Worm (Caenorhabditis elegans): ENCODE measurements around the gene Y41D4B.11.

ce11 chrIV:1628730-1629129, 23.2 kb downstream of the Y41D4B.11 start:
- TF ChIP-seq ama-1 (optimal IDR thresholded peaks at IDR 0.05) = no peak
- no peak for TF ChIP-seq ceh-82 (tag; optimal IDR thresholded peaks at IDR 0.05)
- no peak for TF ChIP-seq lsy-12 (tag; optimal IDR thresholded peaks at IDR 0.05)
- no peak for TF ChIP-seq nhr-77 (tag; optimal IDR thresholded peaks at IDR 0.05)
- TF ChIP-seq ztf-11 (tag; optimal IDR thresholded peaks at IDR 0.05) = no peak
- TF ChIP-seq unc-39 (tag; optimal IDR thresholded peaks at IDR 0.05) = no peak
- no peak for TF ChIP-seq eor-1 (tag; optimal IDR thresholded peaks at IDR 0.05)
- TF ChIP-seq tbx-2 (tag; optimal IDR thresholded peaks at IDR 0.05) = no peak
- no peak for TF ChIP-seq skn-1 (tag; optimal IDR thresholded peaks at IDR 0.05)
- no peak for TF ChIP-seq pqm-1 (tag; optimal IDR thresholded peaks at IDR 0.05)
- no peak for TF ChIP-seq ceh-16 (tag; optimal IDR thresholded peaks at IDR 0.05)
- no peak for TF ChIP-seq sea-2 (GFP tag; optimal IDR thresholded peaks at IDR 0.05)
- TF ChIP-seq nhr-237 (tag; optimal IDR thresholded peaks at IDR 0.05) = no peak
- no peak for TF ChIP-seq elt-3 (tag; optimal IDR thresholded peaks at IDR 0.05)
